Worm (Caenorhabditis elegans) whole organism, L1 larva: Measurements from ENCODE around the gene letm-1.
A peak's percentile ranks its signal among the peaks of the same experiment; 100 is the strongest.

ENCODE experiments used
- aly-2 ChIP-seq: fragments of 150-350 bp; optimal IDR thresholded peaks from 2 replicates; lab custom pipeline; 2014; ENCODE audit warnings: missing biosample characterization, missing genetic modification characterization
- dsc-1 ChIP-seq: sonication (generic microtip); optimal IDR thresholded peaks from 2 replicates; lab custom pipeline; 2016; ENCODE audit warnings: mild to moderate bottlenecking, missing genetic modification characterization, missing compliant biosample characterization
- egl-27 ChIP-seq, 2 experiments: fragments of 150-350 bp in 1 of 2; sonication (generic microtip); optimal IDR thresholded peaks; 3 replicates each; lab custom pipeline; 2017 to 2018; ENCODE audit warnings: missing biosample characterization in 2 of 2, missing genetic modification characterization in 2 of 2, missing genetic modification reagents in 2 of 2
- irx-1 ChIP-seq: sonication (generic microtip); optimal IDR thresholded peaks from 2 replicates; lab custom pipeline; 2016; ENCODE audit warnings: missing genetic modification characterization, missing compliant biosample characterization
- nhr-11 ChIP-seq: fragments of 150-350 bp; optimal IDR thresholded peaks from 2 replicates; lab custom pipeline; 2014; ENCODE audit warnings: missing biosample characterization, missing genetic modification characterization
- nhr-76 ChIP-seq: sonication (generic microtip); optimal IDR thresholded peaks from 2 replicates; lab custom pipeline; 2017; ENCODE audit warnings: missing biosample characterization, missing genetic modification characterization
- nhr-77 ChIP-seq: fragments of 150-350 bp; optimal IDR thresholded peaks from 2 replicates; lab custom pipeline; 2014; ENCODE audit warnings: missing biosample characterization, missing genetic modification characterization
- pag-3 ChIP-seq: sonication (generic microtip); optimal IDR thresholded peaks from 2 replicates; lab custom pipeline; 2017; ENCODE audit warnings: missing genetic modification characterization, mild to moderate bottlenecking, missing compliant biosample characterization, antibody characterized with exemption, borderline replicate concordance; ENCODE audit not compliant: insufficient read depth
- unc-62 ChIP-seq: fragments of 150-350 bp; optimal IDR thresholded peaks from 2 replicates; lab custom pipeline; 2014; ENCODE audit warnings: missing biosample characterization, missing genetic modification reagents, missing genetic modification characterization

DNA sequence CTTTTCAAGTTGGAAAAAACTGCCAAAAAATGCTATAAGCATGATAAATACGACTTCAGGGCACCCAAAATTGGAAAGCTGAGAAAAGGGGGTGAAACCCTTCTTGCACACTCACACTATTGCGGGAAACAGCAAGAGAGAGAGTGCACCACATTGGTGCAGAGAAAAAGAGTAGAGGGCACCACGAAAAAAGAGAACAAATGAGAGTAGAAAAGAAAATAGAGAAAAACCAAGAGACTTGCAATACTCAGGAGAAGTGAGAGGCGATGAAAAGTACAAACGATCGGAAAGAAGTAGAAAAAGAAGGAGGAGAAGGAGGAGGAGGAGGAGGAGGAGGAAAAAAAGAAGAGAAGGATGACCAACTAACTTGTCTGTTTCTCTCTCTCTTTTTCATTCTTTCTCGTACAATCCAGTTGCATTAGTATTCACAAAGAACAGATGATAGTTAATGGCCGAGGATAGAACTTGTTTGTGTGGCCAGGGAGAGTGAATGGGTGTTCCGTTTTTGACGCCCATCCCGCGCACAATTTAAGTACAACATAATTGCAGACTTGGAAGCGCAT lies 5.8 kb upstream of the letm-1 start:
- peak in 1 of 2 experiments; percentile 56 for TF ChIP-seq egl-27 (tag; optimal IDR thresholded peaks at IDR 0.05; lab: Kevin White, UChicago)
- TF ChIP-seq unc-62 (GFP tag; lab: Kevin White, UChicago) = no peak
- TF ChIP-seq aly-2 (tag; lab: Kevin White, UChicago) = no peak
- TF ChIP-seq nhr-76 = no peak
- no peak for TF ChIP-seq irx-1 (tag; lab: Kevin White, UChicago)
- no peak for TF ChIP-seq pag-3 (tag; lab: Kevin White, UChicago)
- no peak for TF ChIP-seq nhr-77 (tag; lab: Kevin White, UChicago)
- TF ChIP-seq dsc-1 = peak; percentile 16
- no peak for TF ChIP-seq nhr-11 (tag; lab: Kevin White, UChicago)
